Worm (Caenorhabditis elegans) whole organism, midembryonic: ENCODE data around the gene B0244.17.

ENCODE experiments used
- T22C8.4 ChIP-seq: fragments of 200-800 bp; sonication (Bioruptor generic); IDR thresholded peaks from 2 replicates; pipeline ENCODE4 v1.3.6; 2022; ENCODE audit warnings: missing genetic modification characterization, missing compliant biosample characterization
- cog-1 ChIP-seq: sonication (generic microtip); optimal IDR thresholded peaks from 2 replicates; lab custom pipeline; 2016; ENCODE audit warnings: missing genetic modification characterization, missing compliant biosample characterization
- flt-1 ChIP-seq: fragments of 200-800 bp; sonication (Bioruptor generic); IDR thresholded peaks from 2 replicates; pipeline ENCODE4 v1.3.6; 2022; ENCODE audit warnings: missing genetic modification characterization, missing compliant biosample characterization
- med-1 ChIP-seq: sonication (generic microtip); optimal IDR thresholded peaks from 2 replicates; lab custom pipeline; 2017; ENCODE audit warnings: missing genetic modification characterization, mild to moderate bottlenecking, missing compliant biosample characterization, antibody characterized with exemption, missing genetic modification reagents; ENCODE audit not compliant: insufficient read depth
- tab-1 ChIP-seq: fragments of 200-800 bp; sonication (Bioruptor generic); IDR thresholded peaks from 2 replicates; pipeline ENCODE4 v1.3.6; 2022; ENCODE audit warnings: missing genetic modification characterization, missing compliant biosample characterization
- ztf-23 ChIP-seq: fragments of 200-800 bp; sonication (Bioruptor generic); IDR thresholded peaks from 2 replicates; pipeline ENCODE4 v1.3.6; 2022; ENCODE audit warnings: missing genetic modification reagents, missing genetic modification characterization, missing compliant biosample characterization
- ztf-29 ChIP-seq: fragments of 200-800 bp; sonication (Bioruptor generic); IDR thresholded peaks from 2 replicates; pipeline ENCODE4 v1.3.6; 2022; ENCODE audit warnings: missing genetic modification reagents, missing genetic modification characterization, missing compliant biosample characterization

DNA sequence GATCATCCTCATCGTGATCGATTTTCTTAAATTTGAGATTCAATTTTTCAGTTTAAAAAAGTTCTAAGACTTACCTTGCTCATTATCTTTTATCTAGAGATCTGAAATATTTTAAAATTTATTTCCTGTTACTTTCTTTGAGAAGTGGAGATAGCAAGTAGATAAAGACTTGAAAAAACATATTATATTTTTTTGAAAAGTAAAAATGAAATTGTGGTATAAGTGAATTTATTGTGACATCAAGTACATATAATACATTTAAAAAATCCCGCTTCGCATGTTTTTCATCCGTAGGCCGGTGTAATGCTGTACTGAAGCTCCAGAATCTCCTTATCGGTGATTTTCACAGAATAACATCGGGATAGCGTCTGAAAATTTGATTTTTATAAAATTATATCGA is 35.8 kb upstream of the B0244.17 start, which contains the start of gene B0336.7:
- TF ChIP-seq ztf-29 (no peak), flt-1 (GFP tag; lab: Robert Waterston, UW) (no peak), cog-1 (tag; lab: Kevin White, UChicago) (no peak), T22C8.4 (GFP tag; lab: Robert Waterston, UW) (no peak), med-1 (no peak), ztf-23 (GFP tag; lab: Robert Waterston, UW) (no peak), tab-1 (GFP tag; lab: Robert Waterston, UW) (no peak)
